Fruit fly (Drosophila melanogaster): ENCODE data around the gene Alp9.

- TF ChIP-seq CTCF (optimal IDR thresholded peaks at IDR 0.05) (no peak), CG8478 (optimal IDR thresholded peaks at IDR 0.05) (no peak)
Observed at dm6 chr3L:5615744-5616143, 20.4 kb downstream of the Alp9 start.
